Fruit fly (Drosophila melanogaster) whole organism, adult: ENCODE data around the gene TTLL6B.

Experiments
- CG11617 ChIP-seq: fragments of 200-800 bp; sonication (Bioruptor generic); optimal IDR thresholded peaks from 2 replicates; lab custom pipeline; 2017; ENCODE audit warnings: mild to moderate bottlenecking, missing biosample characterization, missing genetic modification reagents, missing genetic modification characterization
- CG12768 ChIP-seq: fragments of 200-800 bp; sonication (Bioruptor generic); optimal IDR thresholded peaks from 2 replicates; lab custom pipeline; 2017; ENCODE audit warnings: missing biosample characterization, missing genetic modification characterization, mild to moderate bottlenecking, moderate library complexity, missing genetic modification reagents
- CG14711 ChIP-seq: fragments of 200-800 bp; sonication (Bioruptor generic); optimal IDR thresholded peaks from 2 replicates; lab custom pipeline; 2018; ENCODE audit warnings: missing biosample characterization, mild to moderate bottlenecking, missing genetic modification characterization, moderate library complexity
- CG1620 ChIP-seq: fragments of 200-800 bp; sonication (Bioruptor generic); optimal IDR thresholded peaks from 2 replicates; lab custom pipeline; 2016; ENCODE audit warnings: missing biosample characterization, missing genetic modification characterization
- CG33017 ChIP-seq: fragments of 200-800 bp; sonication (Bioruptor generic); optimal IDR thresholded peaks from 2 replicates; lab custom pipeline; 2018; ENCODE audit warnings: missing biosample characterization, mild to moderate bottlenecking, missing genetic modification characterization, moderate library complexity
- CG5204 ChIP-seq: fragments of 200-800 bp; sonication (Bioruptor generic); optimal IDR thresholded peaks from 2 replicates; lab custom pipeline; 2016; ENCODE audit warnings: missing biosample characterization, missing genetic modification characterization
- CG7045 ChIP-seq: fragments of 200-800 bp; sonication (Bioruptor generic); optimal IDR thresholded peaks from 2 replicates; lab custom pipeline; 2017; ENCODE audit warnings: missing biosample characterization, mild to moderate bottlenecking, missing genetic modification characterization
- CG7101 ChIP-seq: fragments of 200-800 bp; sonication (Bioruptor generic); optimal IDR thresholded peaks from 2 replicates; lab custom pipeline; 2018; ENCODE audit warnings: missing biosample characterization, mild to moderate bottlenecking, missing genetic modification characterization, moderate library complexity
- Clk ChIP-seq: fragments of 200-800 bp; sonication (Bioruptor generic); optimal IDR thresholded peaks from 2 replicates; lab custom pipeline; 2017; ENCODE audit warnings: missing biosample characterization, missing genetic modification characterization
- Crg-1 ChIP-seq: fragments of 200-800 bp; sonication (Bioruptor generic); optimal IDR thresholded peaks from 2 replicates; lab custom pipeline; 2016; ENCODE audit warnings: missing biosample characterization, missing genetic modification characterization
- Hr96 ChIP-seq: fragments of 200-800 bp; sonication (Bioruptor generic); optimal IDR thresholded peaks from 2 replicates; lab custom pipeline; 2016; ENCODE audit warnings: missing biosample characterization, missing genetic modification characterization
- Mnt ChIP-seq: fragments of 200-800 bp; sonication (Bioruptor generic); optimal IDR thresholded peaks from 2 replicates; lab custom pipeline; 2016; ENCODE audit warnings: missing biosample characterization, mild to moderate bottlenecking, missing genetic modification characterization
- bab1 ChIP-seq: fragments of 200-800 bp; sonication (Bioruptor generic); optimal IDR thresholded peaks from 3 replicates; lab custom pipeline; 2019; ENCODE audit warnings: missing biosample characterization, mild to moderate bottlenecking, missing genetic modification characterization, moderate library complexity
- cic ChIP-seq: fragments of 200-800 bp; sonication (Bioruptor generic); optimal IDR thresholded peaks from 2 replicates; lab custom pipeline; 2017; ENCODE audit warnings: missing biosample characterization, mild to moderate bottlenecking, missing genetic modification characterization, moderate library complexity
- cnc ChIP-seq, 2 experiments: fragments of >200 bp; optimal IDR thresholded peaks; 2 replicates each; lab custom pipeline; 2017
- kay ChIP-seq: fragments of 200-800 bp; sonication (Bioruptor generic); peaks from one replicate; lab custom pipeline; 2016; ENCODE audit warnings: missing biosample characterization, missing genetic modification characterization, borderline replicate concordance
- ovo ChIP-seq: fragments of 200-800 bp; sonication (Bioruptor generic); optimal IDR thresholded peaks from 2 replicates; lab custom pipeline; 2016; ENCODE audit warnings: missing biosample characterization, missing genetic modification characterization
- pad ChIP-seq: fragments of 200-800 bp; sonication (Bioruptor generic); optimal IDR thresholded peaks from 3 replicates; lab custom pipeline; 2017; ENCODE audit warnings: missing biosample characterization, missing genetic modification characterization, mild to moderate bottlenecking, moderate library complexity, missing genetic modification reagents
- tj ChIP-seq: fragments of 200-800 bp; sonication (Bioruptor generic); optimal IDR thresholded peaks from 3 replicates; lab custom pipeline; 2017; ENCODE audit warnings: missing biosample characterization, mild to moderate bottlenecking, missing genetic modification characterization, moderate library complexity
- toe ChIP-seq: fragments of 200-800 bp; sonication (Bioruptor generic); optimal IDR thresholded peaks from 2 replicates; lab custom pipeline; 2016; ENCODE audit warnings: missing biosample characterization, missing genetic modification characterization

Gene TTLL6B

DNA sequence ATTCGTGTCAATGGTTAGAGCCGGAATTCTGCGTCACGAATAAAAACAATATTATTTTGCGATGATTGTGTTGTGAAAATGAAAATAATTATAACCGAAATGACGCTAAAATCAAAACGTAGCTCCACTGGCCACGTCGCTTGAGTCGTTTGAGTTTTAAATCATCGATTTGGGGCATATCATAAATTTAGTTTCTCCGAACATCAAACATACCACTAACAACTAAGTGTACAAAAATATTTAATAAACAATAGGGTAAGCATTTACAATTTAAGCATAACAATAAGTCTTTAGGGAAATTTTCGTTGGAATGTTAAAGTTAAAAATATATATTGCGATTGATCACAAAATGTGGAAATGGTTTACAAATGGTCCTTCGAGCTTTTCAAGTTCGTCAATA lies at the start of gene TTLL6B, which contains the start of gene TfIIA-L:
TSS of gene TTLL6B (minus strand) at position 101 of the 400 bp plus-strand sequence.
TSS of gene TfIIA-L (plus strand) at position 206 of the 400 bp plus-strand sequence.
- TF ChIP-seq Mnt (GFP tag; lab: Kevin White, UChicago) (no peak), CG33017 (tag; lab: Kevin White, UChicago) (no peak), cic (GFP tag; lab: Kevin White, UChicago) (no peak), CG14711 (tag; lab: Kevin White, UChicago) (no peak), kay (no peak), pad (GFP tag; lab: Kevin White, UChicago) (no peak), tj (GFP tag; lab: Kevin White, UChicago) (no peak), ovo (no peak), Clk (GFP tag; lab: Kevin White, UChicago) (no peak), CG7045 (GFP tag; lab: Kevin White, UChicago) (no peak), Hr96 (GFP tag; lab: Kevin White, UChicago) (no peak), CG7101 (tag; lab: Kevin White, UChicago) (no peak), Crg-1 (GFP tag; lab: Kevin White, UChicago) (no peak), toe (GFP tag; lab: Kevin White, UChicago) (no peak), CG11617 (GFP tag; lab: Kevin White, UChicago) (no peak), bab1 (GFP tag; lab: Kevin White, UChicago) (no peak)

DNA sequence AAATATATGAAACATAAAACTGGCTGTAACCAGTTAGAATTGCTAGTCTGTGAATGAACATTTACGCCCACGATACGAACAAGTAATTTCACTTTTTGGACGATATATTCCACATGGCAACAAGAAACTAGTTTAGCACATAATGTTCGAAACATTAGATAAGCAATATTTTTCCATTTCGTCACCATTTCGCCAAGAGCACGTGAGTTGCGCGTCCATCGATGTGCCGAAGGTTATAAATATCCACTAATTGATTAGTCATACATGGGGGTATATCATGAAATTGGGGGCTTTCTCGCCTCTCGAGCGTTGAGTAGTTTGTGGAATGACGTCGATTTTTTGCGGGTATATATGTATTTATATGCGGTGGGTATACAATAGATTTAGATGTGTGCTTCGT lies 43.3 kb upstream of the TTLL6B start:
- TF ChIP-seq Hr96 (GFP tag; lab: Kevin White, UChicago) (no peak), Mnt (GFP tag; lab: Kevin White, UChicago) (no peak)

DNA sequence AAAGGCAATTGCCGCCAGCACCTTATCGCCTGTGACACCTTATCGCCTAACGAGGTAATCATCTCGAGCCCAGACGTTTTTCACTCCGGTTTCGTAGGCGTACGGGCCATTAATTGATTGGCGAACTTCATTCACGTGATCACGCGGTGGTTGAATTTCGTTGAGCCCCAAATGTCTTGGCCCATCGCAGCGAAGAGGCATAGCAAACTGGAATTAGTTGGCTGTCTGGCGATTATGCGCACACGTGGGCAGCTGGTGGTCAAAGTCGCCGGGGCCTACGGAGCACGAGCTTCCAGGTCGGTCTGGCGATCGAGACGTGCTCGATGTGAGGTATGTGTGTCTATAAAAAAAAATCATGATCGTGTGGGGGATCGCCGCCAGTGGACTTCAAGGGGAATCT lies 42.3 kb upstream of the TTLL6B start:
- no peak for TF ChIP-seq CG12768
- TF ChIP-seq cnc (optimal IDR thresholded peaks at IDR 0.05; lab: Kevin White, UChicago): no peak
- TF ChIP-seq CG7101 (tag; lab: Kevin White, UChicago): no peak
- no peak for TF ChIP-seq CG11617 (GFP tag; lab: Kevin White, UChicago)
- TF ChIP-seq CG5204 (GFP tag; lab: Kevin White, UChicago): no peak
- no peak for TF ChIP-seq Crg-1 (GFP tag; lab: Kevin White, UChicago)
- no peak for TF ChIP-seq CG33017 (tag; lab: Kevin White, UChicago)
- no peak for TF ChIP-seq CG14711 (tag; lab: Kevin White, UChicago)
- no peak for TF ChIP-seq bab1 (GFP tag; lab: Kevin White, UChicago)
- TF ChIP-seq Mnt (GFP tag; lab: Kevin White, UChicago): no peak
- no peak for TF ChIP-seq kay
- TF ChIP-seq ovo: no peak
- TF ChIP-seq Hr96 (GFP tag; lab: Kevin White, UChicago): no peak
- TF ChIP-seq pad (GFP tag; lab: Kevin White, UChicago): no peak
- no peak for TF ChIP-seq toe (GFP tag; lab: Kevin White, UChicago)
- no peak for TF ChIP-seq CG7045 (GFP tag; lab: Kevin White, UChicago)

DNA sequence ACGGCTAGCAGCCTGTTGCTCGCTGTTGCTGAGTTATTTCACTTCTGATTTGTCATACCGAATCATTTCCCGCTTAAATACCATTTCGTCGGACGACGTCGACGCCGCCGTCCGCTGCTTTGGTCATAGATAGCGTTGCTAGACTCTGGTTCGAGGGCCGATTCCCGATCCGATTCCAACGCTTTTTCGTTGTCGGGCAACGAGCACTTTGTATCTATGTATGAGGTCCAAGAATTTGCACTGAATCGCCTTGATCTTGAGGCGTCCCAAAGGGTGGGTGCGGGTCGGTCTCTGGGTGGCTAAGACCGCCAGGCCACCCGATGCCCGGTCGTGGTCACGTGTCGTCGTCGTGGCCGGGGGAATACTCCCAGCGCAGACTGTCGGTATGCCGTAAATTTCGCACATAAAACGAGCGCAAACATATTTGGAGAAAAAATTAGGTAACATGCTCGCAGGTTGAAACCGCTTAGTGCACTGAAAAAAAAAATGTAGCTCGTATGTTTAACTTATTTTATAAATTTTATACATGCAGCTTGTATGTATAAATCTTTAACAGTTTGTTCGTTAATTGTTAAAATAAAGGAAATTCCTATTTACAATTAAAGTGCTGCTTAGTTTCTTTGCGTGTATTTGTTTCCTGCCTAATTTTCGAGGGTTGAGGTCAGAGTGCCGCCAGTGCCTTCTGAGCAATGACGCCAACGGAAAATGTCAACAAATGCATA lies 41.5 kb upstream of the TTLL6B start, which contains the start of gene CG3348:
TSS of gene CG3348 (minus strand) at position 51 of the 722 bp plus-strand sequence.
- peak; percentile 30 for TF ChIP-seq tj (GFP tag; lab: Kevin White, UChicago)
- TF ChIP-seq kay: no peak
- peak; percentile 32 for TF ChIP-seq toe (GFP tag; lab: Kevin White, UChicago)
- TF ChIP-seq CG14711 (tag; lab: Kevin White, UChicago): peak; percentile 69
- TF ChIP-seq cnc (optimal IDR thresholded peaks at IDR 0.05; lab: Kevin White, UChicago): no peak
- TF ChIP-seq CG12768: peak; percentile 57
- peak; percentile 47 for TF ChIP-seq ovo
- TF ChIP-seq CG5204 (GFP tag; lab: Kevin White, UChicago): peak; percentile 53
- peak; percentile 7 for TF ChIP-seq Clk (GFP tag; lab: Kevin White, UChicago)
- peak; percentile 5 for TF ChIP-seq bab1 (GFP tag; lab: Kevin White, UChicago)
- TF ChIP-seq pad (GFP tag; lab: Kevin White, UChicago): peak; percentile 24
- TF ChIP-seq CG7045 (GFP tag; lab: Kevin White, UChicago): peak; percentile 38
- peak; percentile 68 for TF ChIP-seq CG11617 (GFP tag; lab: Kevin White, UChicago)
- TF ChIP-seq Crg-1 (GFP tag; lab: Kevin White, UChicago): no peak
- TF ChIP-seq CG33017 (tag; lab: Kevin White, UChicago): peak; percentile 49
- TF ChIP-seq CG1620 (GFP tag; lab: Kevin White, UChicago): peak; percentile 3
- TF ChIP-seq Mnt (GFP tag; lab: Kevin White, UChicago): no peak
- no peak for TF ChIP-seq cic (GFP tag; lab: Kevin White, UChicago)
- peak; percentile 71 for TF ChIP-seq CG7101 (tag; lab: Kevin White, UChicago)

DNA sequence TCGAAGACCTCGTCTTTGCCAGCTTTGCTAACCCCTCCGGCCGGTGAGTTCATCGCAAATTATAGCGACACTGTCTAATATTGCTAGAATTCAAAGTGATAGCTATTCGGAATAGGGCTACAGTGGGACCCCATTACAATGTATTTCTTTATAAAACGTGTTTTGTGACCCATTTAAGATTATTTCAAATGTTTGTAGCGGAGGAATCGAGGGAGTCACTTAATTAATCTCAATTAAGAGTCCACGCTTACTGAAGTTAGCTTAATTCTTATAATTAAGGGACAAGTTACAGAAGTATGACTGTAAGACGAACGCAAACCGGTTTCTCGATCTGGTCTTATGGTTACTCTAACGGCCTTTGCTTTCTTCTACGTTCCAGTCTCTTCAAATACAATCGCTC lies 38.8 kb upstream of the TTLL6B start:
- TF ChIP-seq tj (GFP tag; lab: Kevin White, UChicago) (no peak), CG33017 (tag; lab: Kevin White, UChicago) (peak; percentile 19), CG14711 (tag; lab: Kevin White, UChicago) (peak; percentile 1), Hr96 (GFP tag; lab: Kevin White, UChicago) (no peak), CG7101 (tag; lab: Kevin White, UChicago) (peak; percentile 7), cic (GFP tag; lab: Kevin White, UChicago) (no peak)
